Worm (Caenorhabditis elegans): Measurements from ENCODE around the gene nlp-52.

Gene nlp-52

ce11 chrIII:764404-764803 lies 2.8 kb downstream of the nlp-52 start (continued):
- TF ChIP-seq mef-2 (tag; optimal IDR thresholded peaks at IDR 0.05) (no peak), mdl-1 (tag; optimal IDR thresholded peaks at IDR 0.05) (no peak), unc-30 (tag; optimal IDR thresholded peaks at IDR 0.05) (no peak), aha-1 (tag; optimal IDR thresholded peaks at IDR 0.05) (no peak), egl-27 (tag; optimal IDR thresholded peaks at IDR 0.05) (no peak), fkh-10 (GFP tag; optimal IDR thresholded peaks at IDR 0.05) (peak; percentile 58), nhr-28 (tag; optimal IDR thresholded peaks at IDR 0.05) (no peak), unc-86 (tag; optimal IDR thresholded peaks at IDR 0.05) (peak; percentile 78), lsy-2 (tag; optimal IDR thresholded peaks at IDR 0.05) (peak in 1 of 2 experiments; percentile 21), nhr-77 (tag; optimal IDR thresholded peaks at IDR 0.05) (no peak), snpc-4 (tag; optimal IDR thresholded peaks at IDR 0.05) (peak; percentile 16), dpl-1 (GFP tag; optimal IDR thresholded peaks at IDR 0.05) (no peak), rnt-1 (tag; optimal IDR thresholded peaks at IDR 0.05) (no peak), efl-3 (GFP tag; optimal IDR thresholded peaks at IDR 0.05) (no peak), alr-1 (tag; optimal IDR thresholded peaks at IDR 0.05; ENCODE audit: borderline replicate concordance) (no peak), snu-23 (GFP tag; optimal IDR thresholded peaks at IDR 0.05) (peak; percentile 2), pag-3 (tag; optimal IDR thresholded peaks at IDR 0.05; ENCODE audit: borderline replicate concordance, insufficient read depth) (no peak), ztf-4 (tag; optimal IDR thresholded peaks at IDR 0.05) (no peak), tbx-2 (tag; optimal IDR thresholded peaks at IDR 0.05) (peak; percentile 11), efl-1 (optimal IDR thresholded peaks at IDR 0.05) (no peak), efl-1 (GFP tag; optimal IDR thresholded peaks at IDR 0.05 in 1 of 2) (no peak), nhr-19 (GFP tag; conservative IDR thresholded peaks at IDR 0.05) (no peak), pqm-1 (tag; optimal IDR thresholded peaks at IDR 0.05) (no peak), nhr-11 (tag; optimal IDR thresholded peaks at IDR 0.05) (no peak), hlh-17 (GFP tag; optimal IDR thresholded peaks at IDR 0.05; ENCODE audit: borderline replicate concordance) (no peak), fos-1 (tag; optimal IDR thresholded peaks at IDR 0.05) (no peak), xbp-1 (tag; optimal IDR thresholded peaks at IDR 0.05) (no peak), ceh-82 (tag; optimal IDR thresholded peaks at IDR 0.05) (peak in 2 of 3 experiments; percentile 10 to 60), jun-1 (tag; optimal IDR thresholded peaks at IDR 0.05) (no peak), ets-5 (GFP tag; IDR thresholded peaks at IDR 0.05) (no peak), isw-1 (GFP tag; IDR thresholded peaks at IDR 0.05) (peak; percentile 26; the same call in 1 of the 2 replicates), pax-3 (tag; optimal IDR thresholded peaks at IDR 0.05) (no peak), nhr-71 (tag; optimal IDR thresholded peaks at IDR 0.05) (peak; percentile 62), nhr-76 (tag; optimal IDR thresholded peaks at IDR 0.05) (no peak), unc-130 (tag; optimal IDR thresholded peaks at IDR 0.05) (no peak), skn-1 (tag; optimal IDR thresholded peaks at IDR 0.05) (no peak), mep-1 (tag; optimal IDR thresholded peaks at IDR 0.05) (peak; percentile 20), lin-15B (tag; optimal IDR thresholded peaks at IDR 0.05) (no peak), nhr-85 (tag) (no peak), sptf-1 (tag; optimal IDR thresholded peaks at IDR 0.05) (no peak), ama-1 (optimal IDR thresholded peaks at IDR 0.05) (no peak), lir-3 (tag; optimal IDR thresholded peaks at IDR 0.05; ENCODE audit: poor library complexity) (no peak), F16B12.6 (tag; optimal IDR thresholded peaks at IDR 0.05) (no peak), egl-13 (tag; optimal IDR thresholded peaks at IDR 0.05) (peak; percentile 49), ceh-90 (tag; optimal IDR thresholded peaks at IDR 0.05) (no peak), fkh-8 (tag; optimal IDR thresholded peaks at IDR 0.05) (peak; percentile 89), elt-3 (tag; optimal IDR thresholded peaks at IDR 0.05) (no peak), swsn-7 (tag; optimal IDR thresholded peaks at IDR 0.05) (peak; percentile 38), C16A3.4 (tag; optimal IDR thresholded peaks at IDR 0.05) (no peak), aly-2 (tag; optimal IDR thresholded peaks at IDR 0.05) (no peak), lin-14 (GFP tag; optimal IDR thresholded peaks at IDR 0.05) (peak; percentile 88), elt-2 (tag; optimal IDR thresholded peaks at IDR 0.05) (no peak), ztf-11 (tag; optimal IDR thresholded peaks at IDR 0.05) (no peak), zip-4 (GFP tag; optimal IDR thresholded peaks at IDR 0.05) (no peak)
